Worm (Caenorhabditis elegans) whole organism, L4/young adult: Measurements from ENCODE around the gene W01B6.3.

Experiments
- W03F9.2 ChIP-seq: fragments of 150-350 bp; optimal IDR thresholded peaks from 2 replicates; lab custom pipeline; 2014; ENCODE audit warnings: missing biosample characterization, missing genetic modification characterization
- dao-5 ChIP-seq: sonication (generic microtip); optimal IDR thresholded peaks from 2 replicates; lab custom pipeline; 2016; ENCODE audit warnings: missing genotype, missing genetic modification characterization, moderate library complexity, missing compliant biosample characterization
- him-1 ChIP-seq: sonication (generic microtip); optimal IDR thresholded peaks from 2 replicates; lab custom pipeline; 2016; ENCODE audit warnings: missing genotype, missing genetic modification reagents, missing genetic modification characterization, missing compliant biosample characterization

Gene W01B6.3

ce11 chrIV:10072527-10072926 lies at the start of gene W01B6.3:
W01B6.3 (minus strand) TSS chrIV:10072627.
- TF ChIP-seq him-1 (tag; lab: Kevin White, UChicago) (no peak), dao-5 (tag; lab: Kevin White, UChicago) (no peak), W03F9.2 (tag; lab: Kevin White, UChicago) (no peak)

DNA sequence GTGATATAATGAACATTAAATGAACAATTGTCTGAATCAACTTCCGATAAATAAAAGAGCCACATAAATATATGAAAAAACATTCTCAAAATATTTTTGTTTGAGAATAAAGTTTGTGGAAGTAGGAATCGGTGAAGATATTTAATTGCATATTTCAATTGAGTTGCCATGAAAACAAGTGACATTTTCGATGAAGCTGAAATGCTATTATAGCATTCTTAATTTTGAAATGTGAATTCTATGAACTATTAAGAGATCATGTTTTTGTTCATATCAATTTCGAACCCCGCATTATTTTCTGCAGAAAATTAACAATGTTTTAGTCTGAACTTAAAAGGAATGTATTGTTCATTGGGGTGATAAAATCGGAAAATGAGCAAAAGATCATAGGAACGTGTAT lies 49.8 kb upstream of the W01B6.3 start, which contains the start of gene irld-21:
TSS of gene irld-21 (minus strand) at position 101 of the 400 bp plus-strand sequence.
- no peak for TF ChIP-seq dao-5 (tag; lab: Kevin White, UChicago)
- no peak for TF ChIP-seq W03F9.2 (tag; lab: Kevin White, UChicago)
- TF ChIP-seq him-1 (tag; lab: Kevin White, UChicago) = no peak

- TF ChIP-seq dao-5 (tag; lab: Kevin White, UChicago) (no peak), him-1 (tag; lab: Kevin White, UChicago) (no peak), W03F9.2 (tag; lab: Kevin White, UChicago) (no peak)
These were observed 44.3 kb upstream of the W01B6.3 start for ce11 chrIV:10116765-10117164.

ce11 chrIV:10115142-10115541 lies 42.7 kb upstream of the W01B6.3 start, which contains the start of gene C04G2.10:
C04G2.10 (plus strand) TSS chrIV:10115442.
- no peak for TF ChIP-seq W03F9.2 (tag; lab: Kevin White, UChicago)
- TF ChIP-seq dao-5 (tag; lab: Kevin White, UChicago) = no peak
- TF ChIP-seq him-1 (tag; lab: Kevin White, UChicago) = no peak

ce11 chrIV:10112570-10112969 lies 40.1 kb upstream of the W01B6.3 start, which contains the start of gene nsph-3.2:
nsph-3.2 (plus strand) TSS chrIV:10112870.
- TF ChIP-seq W03F9.2 (tag; lab: Kevin White, UChicago) = no peak
- TF ChIP-seq him-1 (tag; lab: Kevin White, UChicago) = no peak
- no peak for TF ChIP-seq dao-5 (tag; lab: Kevin White, UChicago)

DNA sequence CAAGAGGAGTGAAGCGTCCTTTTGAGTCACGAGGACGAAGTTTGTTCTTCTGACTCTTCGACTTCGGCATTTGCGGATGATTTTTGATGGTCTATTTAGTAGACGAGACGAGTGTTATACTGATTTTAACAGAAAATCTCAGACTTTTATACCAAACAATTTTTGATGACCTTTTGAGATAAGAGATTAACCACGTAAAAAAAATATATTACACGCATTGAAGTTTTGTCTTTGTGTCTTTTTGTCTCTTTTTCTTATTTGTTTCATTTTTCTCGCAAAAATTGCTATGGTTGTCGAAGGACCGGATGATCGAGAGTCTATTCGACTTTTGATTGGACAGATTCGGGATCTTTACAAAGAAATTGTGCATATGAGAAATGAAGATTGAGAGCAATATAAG lies 39.0 kb upstream of the W01B6.3 start, which contains the start of gene spch-1:
TSS of gene spch-1 (minus strand) at position 101 of the 400 bp plus-strand sequence.
- no peak for TF ChIP-seq dao-5 (tag; lab: Kevin White, UChicago)
- TF ChIP-seq him-1 (tag; lab: Kevin White, UChicago) = no peak
- TF ChIP-seq W03F9.2 (tag; lab: Kevin White, UChicago) = no peak

DNA sequence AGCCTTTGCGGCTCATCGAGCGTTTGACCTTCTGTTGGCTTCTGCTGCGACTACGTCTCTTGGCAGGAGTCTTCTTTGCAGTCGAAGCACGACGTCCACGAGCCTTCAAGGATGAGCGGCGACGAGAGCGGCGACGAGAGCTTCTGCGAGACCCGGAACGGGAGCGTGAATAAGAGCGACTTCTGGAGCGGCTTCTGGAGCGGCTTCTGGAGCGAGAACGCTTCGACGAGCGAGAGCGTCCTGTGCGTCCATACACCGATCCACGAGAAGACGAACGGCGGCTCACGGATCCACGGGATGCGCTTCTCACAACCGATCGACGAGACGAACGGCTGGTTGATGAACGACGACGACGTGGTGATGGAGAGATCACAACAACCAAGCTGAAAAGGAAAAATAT lies 38.4 kb upstream of the W01B6.3 start:
- TF ChIP-seq W03F9.2 (tag; lab: Kevin White, UChicago) = no peak
- TF ChIP-seq him-1 (tag; lab: Kevin White, UChicago) = no peak
- no peak for TF ChIP-seq dao-5 (tag; lab: Kevin White, UChicago)

DNA sequence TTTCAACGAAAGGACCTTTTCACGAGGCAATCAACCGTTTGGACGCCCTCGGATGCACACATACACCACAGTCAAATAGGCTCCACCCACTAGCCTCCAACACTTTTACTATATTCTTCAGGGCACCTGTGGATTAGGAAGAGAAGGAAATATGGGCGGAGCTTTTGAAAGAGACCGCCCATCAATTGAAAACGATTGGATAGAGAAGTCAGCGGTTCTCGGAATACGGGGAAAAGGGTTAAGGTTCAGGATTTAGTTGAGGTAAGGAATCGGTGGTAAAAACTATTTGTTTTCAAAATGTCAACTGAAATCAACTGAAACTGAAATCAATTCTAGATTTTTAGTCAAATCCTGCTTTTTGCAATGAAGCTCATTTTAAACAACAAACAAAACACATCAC lies 38.0 kb upstream of the W01B6.3 start, which contains the start of gene egl-38:
TSS of gene egl-38 (minus strand) at position 101 of the 400 bp plus-strand sequence.
- TF ChIP-seq W03F9.2 (tag; lab: Kevin White, UChicago) = no peak
- no peak for TF ChIP-seq him-1 (tag; lab: Kevin White, UChicago)
- no peak for TF ChIP-seq dao-5 (tag; lab: Kevin White, UChicago)

ce11 chrIV:10096881-10097280 lies 24.5 kb upstream of the W01B6.3 start, which contains the start of gene dis-3:
dis-3 (plus strand) TSS chrIV:10097202.
- no peak for TF ChIP-seq dao-5 (tag; lab: Kevin White, UChicago)
- no peak for TF ChIP-seq him-1 (tag; lab: Kevin White, UChicago)

DNA sequence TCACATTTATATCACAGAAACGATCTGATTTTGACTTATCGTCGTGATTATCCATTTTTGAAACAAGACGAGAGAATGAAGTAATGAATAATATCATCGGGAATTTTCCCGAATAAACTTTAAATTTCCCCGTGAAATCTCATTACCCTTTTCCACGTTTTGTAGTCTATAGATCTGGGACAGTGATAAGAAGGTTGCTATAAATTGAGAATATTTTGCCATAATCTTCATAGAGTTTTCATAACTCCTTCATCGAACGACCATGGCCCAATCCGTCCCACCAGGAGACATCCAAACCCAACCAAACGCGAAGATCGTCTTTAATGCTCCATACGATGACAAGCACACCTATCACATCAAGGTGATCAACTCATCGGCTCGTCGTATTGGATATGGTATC lies 22.7 kb upstream of the W01B6.3 start, which contains the start of the genes C04G2.5 and msp-36:
TSS of gene C04G2.5 (minus strand) at position 101 of the 400 bp plus-strand sequence.
TSS of gene msp-36 (plus strand) at position 263 of the 400 bp plus-strand sequence.
- TF ChIP-seq dao-5 (tag; lab: Kevin White, UChicago) = no peak
- TF ChIP-seq W03F9.2 (tag; lab: Kevin White, UChicago) = no peak
- no peak for TF ChIP-seq him-1 (tag; lab: Kevin White, UChicago)

- no peak for TF ChIP-seq W03F9.2 (tag; lab: Kevin White, UChicago)
- no peak for TF ChIP-seq him-1 (tag; lab: Kevin White, UChicago)
These were observed 17.9 kb upstream of the W01B6.3 start, which contains the start of gene ttbk-5 for ce11 chrIV:10090358-10090757. ttbk-5 (plus strand) TSS chrIV:10090658.

DNA sequence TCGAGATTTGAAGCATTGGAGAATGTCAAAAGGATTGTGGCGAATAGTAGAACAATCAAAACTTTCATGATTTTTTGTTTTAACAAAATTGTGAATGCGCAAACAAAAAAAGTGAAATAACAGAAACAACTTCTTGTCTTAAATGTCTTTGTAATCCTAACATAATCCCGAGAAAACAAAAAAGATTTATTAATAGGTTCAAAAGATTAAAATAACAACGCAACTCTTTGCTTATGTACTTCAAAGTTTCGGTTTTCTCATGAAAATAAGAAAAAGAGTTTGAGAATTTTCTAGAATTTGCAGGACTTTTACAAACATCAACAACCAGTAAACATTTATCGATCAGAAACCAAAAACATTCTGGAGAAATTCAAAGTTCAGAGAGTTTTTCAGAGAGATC lies 17.4 kb upstream of the W01B6.3 start, which contains the start of gene ttr-39:
TSS of gene ttr-39 (minus strand) at position 101 of the 400 bp plus-strand sequence.
- no peak for TF ChIP-seq W03F9.2 (tag; lab: Kevin White, UChicago)

DNA sequence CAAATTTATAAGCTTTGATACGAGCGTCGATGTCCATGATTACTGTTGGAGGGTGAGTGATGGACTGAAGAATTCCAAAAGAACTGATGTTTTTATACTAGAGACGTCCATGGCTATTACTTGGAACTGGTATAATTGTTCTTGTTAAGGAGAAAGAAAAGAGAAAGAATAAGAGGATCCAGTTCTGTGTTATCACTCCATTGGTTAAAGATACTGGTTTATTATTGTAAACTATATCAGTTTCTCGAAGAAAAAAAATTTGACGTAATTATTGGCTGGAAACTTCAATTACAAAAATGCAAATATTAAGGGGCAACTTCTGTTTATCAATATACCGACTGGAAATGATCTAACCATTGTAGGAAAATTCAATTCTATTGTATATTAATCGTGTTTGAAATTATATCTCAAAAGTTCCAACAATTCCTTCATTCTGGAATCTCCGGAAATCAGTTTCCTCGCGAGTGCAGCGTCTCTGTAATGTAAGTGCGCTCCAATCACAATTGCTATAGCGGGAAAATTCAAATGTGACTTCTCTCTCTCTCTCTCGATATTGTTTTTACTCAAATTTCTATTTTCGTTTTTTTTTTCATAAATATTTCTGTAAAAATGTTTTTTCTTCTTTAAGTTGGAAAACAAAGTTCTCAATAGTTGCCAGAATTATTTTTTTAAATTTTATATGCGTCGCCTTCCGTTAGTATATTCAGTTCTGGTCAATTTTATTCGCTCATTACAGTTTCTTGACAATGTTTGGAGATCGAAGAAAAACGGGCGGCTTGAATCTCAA lies 13.2 kb upstream of the W01B6.3 start, which contains the start of the genes col-2 and ndc-80:
TSS of gene col-2 (minus strand) at position 51 of the 787 bp plus-strand sequence.
TSS of gene ndc-80 (plus strand) at position 737 of the 787 bp plus-strand sequence.
- TF ChIP-seq W03F9.2 (tag; lab: Kevin White, UChicago) = no peak
- no peak for TF ChIP-seq him-1 (tag; lab: Kevin White, UChicago)
- TF ChIP-seq dao-5 (tag; lab: Kevin White, UChicago) = no peak
